Worm (Caenorhabditis elegans) whole organism, young adult: ENCODE data around the gene tcc-1.
A peak's percentile ranks its signal among the peaks of the same experiment; 100 is the strongest.

ENCODE experiments used
- F22D6.2 ChIP-seq: sonication (generic microtip); optimal IDR thresholded peaks from 2 replicates; lab custom pipeline; 2016; ENCODE audit warnings: mild to moderate bottlenecking, missing genetic modification characterization, missing compliant biosample characterization
- F33H1.4 ChIP-seq: fragments of 200-800 bp; sonication (Bioruptor generic); IDR thresholded peaks from 2 replicates; pipeline ENCODE4 v1.3.6; 2022; ENCODE audit warnings: missing genetic modification reagents, missing genetic modification characterization, missing compliant biosample characterization
- F37B4.10 ChIP-seq: fragments of 200-800 bp; sonication (Bioruptor generic); IDR thresholded peaks from 2 replicates; pipeline ENCODE4 v1.3.6; 2022; ENCODE audit warnings: missing genetic modification characterization, missing compliant biosample characterization
- F39B2.1 ChIP-seq: fragments of 200-800 bp; sonication (Bioruptor generic); IDR thresholded peaks from 2 replicates; pipeline ENCODE4 v1.3.6; 2022; ENCODE audit warnings: missing genetic modification reagents, missing genetic modification characterization, missing compliant biosample characterization
- F57C9.4 ChIP-seq: sonication (generic microtip); optimal IDR thresholded peaks from 2 replicates; lab custom pipeline; 2017; ENCODE audit warnings: mild to moderate bottlenecking, missing genetic modification characterization, missing compliant biosample characterization
- K11D2.4 ChIP-seq: fragments of 200-800 bp; sonication (Bioruptor generic); IDR thresholded peaks from 2 replicates; pipeline ENCODE4 v1.3.6; 2022; ENCODE audit warnings: missing genetic modification reagents, missing genetic modification characterization, missing compliant biosample characterization
- T07F8.4 ChIP-seq: sonication (generic microtip); optimal IDR thresholded peaks from 2 replicates; lab custom pipeline; 2016; ENCODE audit warnings: mild to moderate bottlenecking, missing genetic modification characterization, moderate library complexity, missing compliant biosample characterization
- Y53F4B.3 ChIP-seq: fragments of 200-800 bp; sonication (Bioruptor generic); IDR thresholded peaks from 2 replicates; pipeline ENCODE4 v1.3.6; 2022; ENCODE audit warnings: missing genetic modification reagents, missing genetic modification characterization, missing compliant biosample characterization
- Y53G8AR.9 ChIP-seq: fragments of 200-800 bp; sonication (Bioruptor generic); conservative IDR thresholded peaks from 2 replicates; pipeline ENCODE4 v1.3.6; 2022; ENCODE audit warnings: missing genetic modification reagents, missing genetic modification characterization, missing compliant biosample characterization
- Y67H2A.10 ChIP-seq: fragments of 200-800 bp; sonication (Bioruptor generic); conservative IDR thresholded peaks from 2 replicates; pipeline ENCODE4 v1.3.6; 2022; ENCODE audit warnings: missing genetic modification reagents, missing genetic modification characterization, missing compliant biosample characterization
- aptf-2 ChIP-seq: fragments of 200-800 bp; sonication (Bioruptor generic); conservative IDR thresholded peaks from 2 replicates; pipeline ENCODE4 v1.3.6; 2022; ENCODE audit warnings: missing genetic modification reagents, missing genetic modification characterization, missing compliant biosample characterization
- athp-1 ChIP-seq: sonication (generic microtip); optimal IDR thresholded peaks from 2 replicates; lab custom pipeline; 2017; ENCODE audit warnings: mild to moderate bottlenecking, missing genetic modification characterization, missing compliant biosample characterization
- attf-3 ChIP-seq: fragments of 200-800 bp; sonication (Bioruptor generic); conservative IDR thresholded peaks from 2 replicates; pipeline ENCODE4 v1.3.6; 2022; ENCODE audit warnings: missing genetic modification reagents, missing genetic modification characterization, missing compliant biosample characterization
- attf-5 ChIP-seq: fragments of 200-800 bp; sonication (Bioruptor generic); optimal IDR thresholded peaks from 2 replicates; lab custom pipeline; 2018; ENCODE audit warnings: mild to moderate bottlenecking, missing genetic modification characterization, missing compliant biosample characterization
- attf-6 ChIP-seq: fragments of 200-800 bp; sonication (Bioruptor generic); IDR thresholded peaks from 2 replicates; pipeline ENCODE4 v1.3.6; 2022; ENCODE audit warnings: missing genetic modification reagents, missing genetic modification characterization, missing compliant biosample characterization
- bed-1 ChIP-seq: fragments of 200-800 bp; sonication (Bioruptor generic); IDR thresholded peaks from 2 replicates; pipeline ENCODE4 v1.3.6; 2022; ENCODE audit warnings: missing genetic modification reagents, missing genetic modification characterization, missing compliant biosample characterization
- ceh-100 ChIP-seq: fragments of 200-800 bp; sonication (Bioruptor generic); IDR thresholded peaks from 2 replicates; pipeline ENCODE4 v1.3.6; 2022; ENCODE audit warnings: missing genetic modification reagents, missing genetic modification characterization, missing compliant biosample characterization
- ceh-27 ChIP-seq: fragments of 200-800 bp; sonication (Bioruptor generic); optimal IDR thresholded peaks from 2 replicates; lab custom pipeline; 2018; ENCODE audit warnings: mild to moderate bottlenecking, missing genetic modification characterization, moderate library complexity, missing compliant biosample characterization
- ceh-91 ChIP-seq: fragments of 200-800 bp; sonication (Bioruptor generic); IDR thresholded peaks from 2 replicates; pipeline ENCODE4 v1.3.6; 2022; ENCODE audit warnings: missing genetic modification reagents, missing genetic modification characterization, missing compliant biosample characterization
- chd-7 ChIP-seq: sonication (generic microtip); optimal IDR thresholded peaks from 2 replicates; lab custom pipeline; 2016; ENCODE audit warnings: mild to moderate bottlenecking, missing genetic modification characterization, moderate library complexity, missing compliant biosample characterization
- die-1 ChIP-seq: sonication (generic microtip); optimal IDR thresholded peaks from 2 replicates; lab custom pipeline; 2016; ENCODE audit warnings: missing genotype, mild to moderate bottlenecking, missing genetic modification characterization, missing compliant biosample characterization
- egrh-3 ChIP-seq: fragments of 200-800 bp; sonication (Bioruptor generic); IDR thresholded peaks from 2 replicates; pipeline ENCODE4 v1.3.6; 2022; ENCODE audit warnings: missing genetic modification reagents, missing genetic modification characterization, missing compliant biosample characterization
- ekl-4 ChIP-seq: fragments of 200-800 bp; sonication (Bioruptor generic); IDR thresholded peaks from 2 replicates; pipeline ENCODE4 v1.3.6; 2022; ENCODE audit warnings: missing genetic modification reagents, missing genetic modification characterization, missing compliant biosample characterization
- fkh-3 ChIP-seq: sonication (generic microtip); optimal IDR thresholded peaks from 2 replicates; lab custom pipeline; 2016; ENCODE audit warnings: mild to moderate bottlenecking, missing genetic modification characterization, missing compliant biosample characterization
- hmg-20 ChIP-seq: fragments of 200-800 bp; sonication (Bioruptor generic); IDR thresholded peaks from 2 replicates; pipeline ENCODE4 v1.3.6; 2022; ENCODE audit warnings: missing genetic modification reagents, missing genetic modification characterization, missing compliant biosample characterization
- hrde-1 ChIP-seq: sonication (generic microtip); optimal IDR thresholded peaks from 2 replicates; lab custom pipeline; 2016; ENCODE audit warnings: missing genetic modification characterization, mild to moderate bottlenecking, missing compliant biosample characterization, moderate library complexity, missing genotype, missing genetic modification reagents, borderline replicate concordance
- lag-1 ChIP-seq: fragments of 200-800 bp; sonication (Bioruptor generic); IDR thresholded peaks from 2 replicates; pipeline ENCODE4 v1.3.6; 2022; ENCODE audit warnings: missing genetic modification reagents, missing genetic modification characterization, missing compliant biosample characterization
- let-526 ChIP-seq: fragments of 200-800 bp; sonication (Bioruptor generic); IDR thresholded peaks from 2 replicates; pipeline ENCODE4 v1.3.6; 2022; ENCODE audit warnings: missing genetic modification reagents, missing genetic modification characterization, missing compliant biosample characterization
- let-607 ChIP-seq, 2 experiments: fragments of 200-800 bp in 1 of 2; sonication (Bioruptor generic) in 1 of 2; sonication (generic microtip) in 1 of 2; optimal IDR thresholded peaks; 2 replicates each; lab custom pipeline; 2016 to 2018; ENCODE audit warnings: mild to moderate bottlenecking in 2 of 2, missing compliant biosample characterization in 2 of 2, missing genetic modification characterization in 2 of 2, moderate library complexity in 2 of 2, missing genotype in 1 of 2
- lin-40 ChIP-seq: sonication (generic microtip); optimal IDR thresholded peaks from 2 replicates; lab custom pipeline; 2016; ENCODE audit warnings: missing genetic modification characterization, mild to moderate bottlenecking, missing compliant biosample characterization, missing genotype, missing genetic modification reagents
- madf-6 ChIP-seq: fragments of 200-800 bp; sonication (Bioruptor generic); IDR thresholded peaks from 2 replicates; pipeline ENCODE4 v1.3.6; 2022; ENCODE audit warnings: missing genetic modification reagents, missing genetic modification characterization, missing compliant biosample characterization
- madf-8 ChIP-seq: fragments of 200-800 bp; sonication (Bioruptor generic); conservative IDR thresholded peaks from 2 replicates; pipeline ENCODE4 v1.3.6; 2022; ENCODE audit warnings: missing genetic modification reagents, missing genetic modification characterization, missing compliant biosample characterization
- mel-28 ChIP-seq: sonication (generic microtip); optimal IDR thresholded peaks from 2 replicates; lab custom pipeline; 2016; ENCODE audit warnings: borderline replicate concordance, mild to moderate bottlenecking, missing genetic modification characterization, missing compliant biosample characterization
- mes-4 ChIP-seq: sonication (generic microtip); optimal IDR thresholded peaks from 2 replicates; lab custom pipeline; 2016; ENCODE audit warnings: missing genotype, missing genetic modification characterization, missing compliant biosample characterization
- nfya-2 ChIP-seq: fragments of 200-800 bp; sonication (Bioruptor generic); IDR thresholded peaks from 2 replicates; pipeline ENCODE4 v1.3.6; 2022; ENCODE audit warnings: missing genetic modification reagents, missing genetic modification characterization, missing compliant biosample characterization
- nfyb-1 ChIP-seq: fragments of 200-800 bp; sonication (Bioruptor generic); IDR thresholded peaks from 2 replicates; pipeline ENCODE4 v1.3.6; 2022; ENCODE audit warnings: missing genetic modification reagents, missing genetic modification characterization, missing compliant biosample characterization
- rpc-1 ChIP-seq, 2 experiments: fragments of 150-350 bp in 1 of 2; sonication (generic microtip) in 1 of 2; optimal IDR thresholded peaks; 2 replicates each; lab custom pipeline; 2014 to 2018; ENCODE audit warnings: missing biosample characterization in 1 of 2, missing genetic modification characterization in 1 of 2, missing genetic modification reagents in 1 of 2, missing genotype in 1 of 2
- sdz-38 ChIP-seq: sonication (generic microtip); optimal IDR thresholded peaks from 2 replicates; lab custom pipeline; 2016; ENCODE audit warnings: missing genotype, missing genetic modification characterization, missing compliant biosample characterization
- snpc-4 ChIP-seq, 5 experiments: fragments of 150-350 bp in 1 of 5; sonication (generic microtip) in 4 of 5; optimal IDR thresholded peaks; 2 replicates each; lab custom pipeline; 2014 to 2018; ENCODE audit warnings: missing genetic modification characterization in 5 of 5, missing biosample characterization in 3 of 5, antibody characterized with exemption in 2 of 5, mild to moderate bottlenecking in 2 of 5, missing compliant biosample characterization in 2 of 5, missing genotype in 2 of 5, moderate library complexity in 2 of 5, missing genetic modification reagents in 1 of 5
- somi-1 ChIP-seq: fragments of 200-800 bp; sonication (Bioruptor generic); optimal IDR thresholded peaks from 2 replicates; lab custom pipeline; 2018; ENCODE audit warnings: mild to moderate bottlenecking, missing genetic modification characterization, missing compliant biosample characterization
- sptf-2 ChIP-seq: fragments of 200-800 bp; sonication (Bioruptor generic); optimal IDR thresholded peaks from 2 replicates; lab custom pipeline; 2018; ENCODE audit warnings: mild to moderate bottlenecking, missing genetic modification characterization, missing compliant biosample characterization
- unc-130 ChIP-seq: sonication (generic microtip); optimal IDR thresholded peaks from 2 replicates; lab custom pipeline; 2016; ENCODE audit warnings: missing genetic modification reagents, missing genetic modification characterization, missing compliant biosample characterization
- xnd-1 ChIP-seq: sonication (generic microtip); optimal IDR thresholded peaks from 2 replicates; lab custom pipeline; 2016; ENCODE audit warnings: missing genotype, missing genetic modification reagents, missing genetic modification characterization, missing compliant biosample characterization
- zfh-2 ChIP-seq: fragments of 200-800 bp; sonication (Bioruptor generic); conservative IDR thresholded peaks from 2 replicates; pipeline ENCODE4 v1.3.6; 2022; ENCODE audit warnings: missing genetic modification reagents, missing genetic modification characterization, missing compliant biosample characterization
- zim-3 ChIP-seq: sonication (generic microtip); optimal IDR thresholded peaks from 2 replicates; lab custom pipeline; 2017; ENCODE audit warnings: mild to moderate bottlenecking, missing genetic modification characterization, moderate library complexity, missing compliant biosample characterization
- ztf-18 ChIP-seq: sonication (generic microtip); optimal IDR thresholded peaks from 2 replicates; lab custom pipeline; 2016; ENCODE audit warnings: missing genotype, mild to moderate bottlenecking, missing genetic modification characterization, missing compliant biosample characterization
- ztf-25 ChIP-seq: fragments of 200-800 bp; sonication (Bioruptor generic); IDR thresholded peaks from 2 replicates; pipeline ENCODE4 v1.3.6; 2022; ENCODE audit warnings: missing genetic modification reagents, missing genetic modification characterization, missing compliant biosample characterization

Gene tcc-1

ce11 chrV:17845370-17845967 lies 10.3 kb downstream of the tcc-1 start (continued):
- TF ChIP-seq mes-4 (tag; lab: Kevin White, UChicago) (no peak), ceh-100 (GFP tag; lab: Robert Waterston, UW) (no peak), rpc-1 (optimal IDR thresholded peaks at IDR 0.05; lab: Kevin White, UChicago) (peak; percentile 9), rpc-1 (tag; optimal IDR thresholded peaks at IDR 0.05; lab: Kevin White, UChicago) (peak; percentile 63), let-526 (no peak), lin-40 (tag; lab: Kevin White, UChicago) (no peak), nfyb-1 (no peak), madf-8 (no peak), aptf-2 (no peak), K11D2.4 (GFP tag; lab: Robert Waterston, UW) (no peak), T07F8.4 (tag; lab: Kevin White, UChicago) (no peak), F39B2.1 (GFP tag; lab: Robert Waterston, UW) (0 out of 2 replicates have a peak, but pooled peaks have one; percentile 25), unc-130 (GFP tag; lab: Kevin White, UChicago) (no peak), snpc-4 (GFP tag; optimal IDR thresholded peaks at IDR 0.05; lab: Kevin White, UChicago) (no peak), snpc-4 (tag; optimal IDR thresholded peaks at IDR 0.05; lab: Kevin White, UChicago) (no peak), let-607 (tag; optimal IDR thresholded peaks at IDR 0.05; lab: Kevin White, UChicago) (no peak), Y53F4B.3 (GFP tag; lab: Robert Waterston, UW) (no peak), sdz-38 (no peak), F33H1.4 (GFP tag; lab: Robert Waterston, UW) (peak; percentile 6; the same call in 1 of the 2 replicates), somi-1 (GFP tag; lab: Kevin White, UChicago) (no peak), sptf-2 (GFP tag; lab: Kevin White, UChicago) (no peak), hrde-1 (no peak), chd-7 (tag; lab: Kevin White, UChicago) (no peak), F37B4.10 (GFP tag; lab: Robert Waterston, UW) (no peak), ceh-27 (no peak), athp-1 (tag; lab: Kevin White, UChicago) (no peak), F22D6.2 (tag; lab: Kevin White, UChicago) (no peak), hmg-20 (GFP tag; lab: Robert Waterston, UW) (no peak), die-1 (tag; lab: Kevin White, UChicago) (no peak), ekl-4 (GFP tag; lab: Robert Waterston, UW) (0 out of 2 replicates have a peak, but pooled peaks have one; percentile 58), zfh-2 (GFP tag; lab: Robert Waterston, UW) (no peak), Y67H2A.10 (no peak), Y53G8AR.9 (no peak), mel-28 (tag; lab: Kevin White, UChicago) (no peak), fkh-3 (tag; lab: Kevin White, UChicago) (no peak), lag-1 (GFP tag; lab: Robert Waterston, UW) (no peak), ceh-91 (no peak), xnd-1 (tag; lab: Kevin White, UChicago) (no peak), egrh-3 (GFP tag; lab: Robert Waterston, UW) (no peak), attf-6 (GFP tag; lab: Robert Waterston, UW) (peak; percentile 65; the same call in 1 of the 2 replicates), ztf-25 (GFP tag; lab: Robert Waterston, UW) (no peak), attf-5 (GFP tag; lab: Kevin White, UChicago) (no peak), attf-3 (GFP tag; lab: Robert Waterston, UW) (no peak), F57C9.4 (tag; lab: Kevin White, UChicago) (no peak), nfya-2 (GFP tag; lab: Robert Waterston, UW) (no peak), bed-1 (GFP tag; lab: Robert Waterston, UW) (no peak), madf-6 (GFP tag; lab: Robert Waterston, UW) (no peak; the same call in 1 of the 2 replicates), ztf-18 (tag; lab: Kevin White, UChicago) (no peak), zim-3 (no peak)
